Worm (Caenorhabditis elegans) whole organism, L2 larva: Measurements from ENCODE around the gene mtch-1.

Experiments used
- R02D3.7 ChIP-seq: fragments of 150-350 bp; optimal IDR thresholded peaks from 2 replicates; lab custom pipeline; 2014; ENCODE audit warnings: missing biosample characterization, missing genetic modification characterization
- aly-2 ChIP-seq: fragments of 150-350 bp; optimal IDR thresholded peaks from 2 replicates; lab custom pipeline; 2014; ENCODE audit warnings: missing biosample characterization, missing genetic modification characterization
- elt-3 ChIP-seq: sonication (generic microtip); optimal IDR thresholded peaks from 2 replicates; lab custom pipeline; 2017; ENCODE audit warnings: missing biosample characterization, missing genetic modification characterization
- lin-13 ChIP-seq: fragments of 150-350 bp; optimal IDR thresholded peaks from 2 replicates; lab custom pipeline; 2014; ENCODE audit warnings: missing biosample characterization, missing genetic modification reagents, missing genetic modification characterization
- lin-39 ChIP-seq: fragments of 150-350 bp; optimal IDR thresholded peaks from 2 replicates; lab custom pipeline; 2014; ENCODE audit warnings: missing biosample characterization, missing genetic modification reagents, missing genetic modification characterization
- nhr-11 ChIP-seq: fragments of 150-350 bp; optimal IDR thresholded peaks from 2 replicates; lab custom pipeline; 2014; ENCODE audit warnings: missing biosample characterization, missing genetic modification characterization
- nhr-12 ChIP-seq: fragments of 150-350 bp; optimal IDR thresholded peaks from 2 replicates; lab custom pipeline; 2014; ENCODE audit warnings: missing biosample characterization, missing genetic modification characterization
- nhr-25 ChIP-seq: fragments of 150-350 bp; sonication (generic microtip); optimal IDR thresholded peaks from 3 replicates; lab custom pipeline; 2014; ENCODE audit warnings: missing biosample characterization, missing genetic modification characterization
- sem-4 ChIP-seq: fragments of 150-350 bp; optimal IDR thresholded peaks from 2 replicates; lab custom pipeline; 2014; ENCODE audit warnings: missing biosample characterization, missing genetic modification reagents, missing genetic modification characterization
- sma-3 ChIP-seq: sonication (generic microtip); optimal IDR thresholded peaks from 2 replicates; lab custom pipeline; 2016; ENCODE audit warnings: missing genetic modification reagents, missing genetic modification characterization, missing compliant biosample characterization
- snpc-4 ChIP-seq: fragments of 150-350 bp; optimal IDR thresholded peaks from 2 replicates; lab custom pipeline; 2014; ENCODE audit warnings: missing biosample characterization, missing genetic modification characterization
- unc-39 ChIP-seq: fragments of 150-350 bp; optimal IDR thresholded peaks from 2 replicates; lab custom pipeline; 2014; ENCODE audit warnings: missing biosample characterization, missing genetic modification characterization
- unc-55 ChIP-seq: fragments of 150-350 bp; sonication (generic microtip); optimal IDR thresholded peaks from 3 replicates; lab custom pipeline; 2014; ENCODE audit warnings: missing biosample characterization, missing genetic modification reagents, missing genetic modification characterization
- zag-1 ChIP-seq: fragments of 150-350 bp; optimal IDR thresholded peaks from 2 replicates; lab custom pipeline; 2014; ENCODE audit warnings: missing biosample characterization, missing genetic modification characterization

ce11 chrII:7338995-7339394 lies 35.0 kb downstream of the mtch-1 start, which contains the start of gene nhr-21:
- no peak for TF ChIP-seq snpc-4 (tag; lab: Kevin White, UChicago)
- no peak for TF ChIP-seq lin-39 (tag; lab: Kevin White, UChicago)
- TF ChIP-seq lin-13 (GFP tag; lab: Kevin White, UChicago), result no peak
- no peak for TF ChIP-seq unc-55 (GFP tag; lab: Kevin White, UChicago)
- TF ChIP-seq sem-4 (tag; lab: Kevin White, UChicago), result peak; percentile 37
- no peak for TF ChIP-seq elt-3
- no peak for TF ChIP-seq unc-39 (tag; lab: Kevin White, UChicago)
- no peak for TF ChIP-seq R02D3.7
- TF ChIP-seq aly-2, result no peak
- TF ChIP-seq nhr-12, result no peak
- TF ChIP-seq nhr-25, result peak; percentile 34
- TF ChIP-seq nhr-11 (tag; lab: Kevin White, UChicago), result no peak
- no peak for TF ChIP-seq zag-1
- peak; percentile 16 for TF ChIP-seq sma-3 (GFP tag; lab: Kevin White, UChicago)
